Fruit fly (Drosophila melanogaster) whole organism, embryonic: ENCODE data around the gene CG5160.

ENCODE experiments used
- ATbp ChIP-seq: fragments of 200-800 bp; sonication (Bioruptor generic); optimal IDR thresholded peaks from 2 replicates; lab custom pipeline; 2017; ENCODE audit warnings: missing biosample characterization, mild to moderate bottlenecking, missing genetic modification characterization, missing genetic modification reagents
- Ada2b ChIP-seq: fragments of 200-800 bp; sonication (Bioruptor generic); IDR thresholded peaks from 2 replicates; pipeline ENCODE4 v1.3.6; 2022; ENCODE audit warnings: missing biosample characterization, missing genetic modification characterization
- Asciz ChIP-seq: fragments of 200-800 bp; sonication (Bioruptor generic); optimal IDR thresholded peaks from 2 replicates; lab custom pipeline; 2017; ENCODE audit warnings: missing biosample characterization, mild to moderate bottlenecking, missing genetic modification characterization, missing genetic modification reagents
- Awh ChIP-seq: fragments of 200-800 bp; sonication (Bioruptor generic); IDR thresholded peaks from 2 replicates; pipeline ENCODE4, ENCODE4 v1.3.6; 2022; ENCODE audit warnings: missing biosample characterization, missing genetic modification characterization
- Bgb ChIP-seq: fragments of 200-800 bp; sonication (Bioruptor generic); IDR thresholded peaks from 2 replicates; pipeline ENCODE4 v1.3.6; 2022; ENCODE audit warnings: missing biosample characterization, missing genetic modification characterization; ENCODE audit not compliant: partially characterized antibody
- CG10267 ChIP-seq: fragments of 200-800 bp; sonication (Bioruptor generic); optimal IDR thresholded peaks from 2 replicates; lab custom pipeline; 2018; ENCODE audit warnings: missing biosample characterization, mild to moderate bottlenecking, missing genetic modification characterization, moderate library complexity
- CG10431 ChIP-seq: fragments of 200-800 bp; sonication (Bioruptor generic); optimal IDR thresholded peaks from 3 replicates; lab custom pipeline; 2018; ENCODE audit warnings: missing biosample characterization, mild to moderate bottlenecking, missing genetic modification characterization
- CG11247 ChIP-seq: fragments of 200-800 bp; sonication (Bioruptor generic); IDR thresholded peaks from 2 replicates; pipeline ENCODE4 v1.3.6; 2022; ENCODE audit warnings: missing biosample characterization, missing genetic modification characterization
- CG11695 ChIP-seq: fragments of 200-800 bp; sonication (Bioruptor generic); IDR thresholded peaks from 3 replicates; pipeline ENCODE4 v1.3.6; 2022; ENCODE audit warnings: missing biosample characterization, missing genetic modification characterization
- CG12155 ChIP-seq: fragments of 200-800 bp; sonication (Bioruptor generic); optimal IDR thresholded peaks from 3 replicates; lab custom pipeline; 2016; ENCODE audit warnings: missing biosample characterization, missing genetic modification characterization
- CG15011 ChIP-seq: fragments of 200-800 bp; sonication (Bioruptor generic); optimal IDR thresholded peaks from 3 replicates; lab custom pipeline; 2018; ENCODE audit warnings: missing biosample characterization, mild to moderate bottlenecking, missing genetic modification characterization
- CG1603 ChIP-seq: fragments of 200-800 bp; sonication (Bioruptor generic); optimal IDR thresholded peaks from 2 replicates; lab custom pipeline; 2019; ENCODE audit warnings: missing biosample characterization, mild to moderate bottlenecking, missing genetic modification characterization, moderate library complexity
- CG17328 ChIP-seq: fragments of 200-800 bp; sonication (Bioruptor generic); IDR thresholded peaks from 2 replicates; pipeline ENCODE4 v1.3.6; 2022; ENCODE audit warnings: missing biosample characterization, missing genetic modification characterization
- CG2875 ChIP-seq: fragments of 200-800 bp; sonication (Bioruptor generic); optimal IDR thresholded peaks from 2 replicates; lab custom pipeline; 2017; ENCODE audit warnings: missing biosample characterization, mild to moderate bottlenecking, missing genetic modification characterization, missing genetic modification reagents
- CG42726 ChIP-seq: fragments of 200-800 bp; sonication (Bioruptor generic); IDR thresholded peaks from 2 replicates; pipeline ENCODE4 v1.3.6; 2022; ENCODE audit warnings: missing biosample characterization, missing genetic modification characterization; ENCODE audit not compliant: partially characterized antibody
- CG43689 ChIP-seq: fragments of 200-800 bp; sonication (Bioruptor generic); IDR thresholded peaks from 2 replicates; pipeline ENCODE4 v1.3.6; 2022; ENCODE audit warnings: missing biosample characterization, missing genetic modification characterization
- CG4404 ChIP-seq: fragments of 200-800 bp; sonication (Bioruptor generic); IDR thresholded peaks from 2 replicates; pipeline ENCODE4 v1.3.6; 2022; ENCODE audit warnings: missing biosample characterization, missing genetic modification characterization
- CG4617 ChIP-seq: fragments of 200-800 bp; sonication (Bioruptor generic); optimal IDR thresholded peaks from 3 replicates; lab custom pipeline; 2016; ENCODE audit warnings: missing biosample characterization, missing genetic modification characterization, borderline replicate concordance
- CG5180 ChIP-seq: fragments of 200-800 bp; sonication (Bioruptor generic); optimal IDR thresholded peaks from 3 replicates; lab custom pipeline; 2017; ENCODE audit warnings: missing biosample characterization, missing genetic modification characterization, mild to moderate bottlenecking, moderate library complexity, missing genetic modification reagents
- CG6813 ChIP-seq: fragments of 200-800 bp; sonication (Bioruptor generic); optimal IDR thresholded peaks from 2 replicates; lab custom pipeline; 2017; ENCODE audit warnings: missing biosample characterization, missing genetic modification characterization, mild to moderate bottlenecking, moderate library complexity, missing genetic modification reagents
- CG7271 ChIP-seq: fragments of 200-800 bp; sonication (Bioruptor generic); optimal IDR thresholded peaks from 2 replicates; lab custom pipeline; 2018; ENCODE audit warnings: missing biosample characterization, mild to moderate bottlenecking, missing genetic modification characterization, moderate library complexity
- CG7963 ChIP-seq: fragments of 200-800 bp; sonication (Bioruptor generic); IDR thresholded peaks from 3 replicates; pipeline ENCODE4 v1.3.6; 2022; ENCODE audit warnings: missing biosample characterization, missing genetic modification characterization; ENCODE audit not compliant: partially characterized antibody
- CG9437 ChIP-seq: fragments of 200-800 bp; sonication (Bioruptor generic); optimal IDR thresholded peaks from 2 replicates; lab custom pipeline; 2018; ENCODE audit warnings: missing biosample characterization, mild to moderate bottlenecking, missing genetic modification characterization
- CHES-1-like ChIP-seq: fragments of 200-800 bp; sonication (Bioruptor generic); optimal IDR thresholded peaks from 2 replicates; lab custom pipeline; 2016; ENCODE audit warnings: missing biosample characterization, missing genetic modification characterization
- Dbx ChIP-seq: fragments of 200-800 bp; sonication (Bioruptor generic); IDR thresholded peaks from 3 replicates; pipeline ENCODE4 v1.3.6; 2022; ENCODE audit warnings: missing biosample characterization, missing genetic modification characterization
- Doc2 ChIP-seq: fragments of 200-800 bp; sonication (Bioruptor generic); IDR thresholded peaks from 2 replicates; pipeline ENCODE4 v1.3.6; 2022; ENCODE audit warnings: missing biosample characterization, missing genetic modification characterization
- Fer1 ChIP-seq: fragments of 200-800 bp; sonication (Bioruptor generic); optimal IDR thresholded peaks from 2 replicates; lab custom pipeline; 2017; ENCODE audit warnings: missing biosample characterization, mild to moderate bottlenecking, missing genetic modification characterization
- Gug ChIP-seq: fragments of 200-800 bp; sonication (Bioruptor generic); IDR thresholded peaks from 4 replicates; pipeline ENCODE4 v1.3.6; 2022; ENCODE audit warnings: missing biosample characterization, missing genetic modification characterization
- HLH3B ChIP-seq: fragments of 200-800 bp; sonication (Bioruptor generic); IDR thresholded peaks from 2 replicates; pipeline ENCODE4 v1.3.6; 2022; ENCODE audit warnings: missing biosample characterization, missing genetic modification characterization
- HLH4C ChIP-seq: fragments of 200-800 bp; sonication (Bioruptor generic); IDR thresholded peaks from 3 replicates; pipeline ENCODE4 v1.3.6; 2022; ENCODE audit warnings: missing biosample characterization, missing genetic modification characterization; ENCODE audit not compliant: partially characterized antibody
- Hsf ChIP-seq: fragments of 200-800 bp; sonication (Bioruptor generic); optimal IDR thresholded peaks from 3 replicates; lab custom pipeline; 2016; ENCODE audit warnings: missing biosample characterization, missing genetic modification characterization
- Meics ChIP-seq: fragments of 200-800 bp; sonication (Bioruptor generic); optimal IDR thresholded peaks from 2 replicates; lab custom pipeline; 2017; ENCODE audit warnings: missing biosample characterization, mild to moderate bottlenecking, missing genetic modification characterization
- Myb ChIP-seq: fragments of 200-800 bp; sonication (Bioruptor generic); optimal IDR thresholded peaks from 2 replicates; lab custom pipeline; 2016; ENCODE audit warnings: missing biosample characterization, missing genetic modification characterization
- NC2β ChIP-seq: fragments of 200-800 bp; sonication (Bioruptor generic); optimal IDR thresholded peaks from 2 replicates; lab custom pipeline; 2016; ENCODE audit warnings: missing biosample characterization, missing genetic modification characterization
- YL-1 ChIP-seq: fragments of 200-800 bp; sonication (Bioruptor generic); optimal IDR thresholded peaks from 3 replicates; lab custom pipeline; 2017; ENCODE audit warnings: missing biosample characterization, mild to moderate bottlenecking, missing genetic modification characterization
- aop ChIP-seq: fragments of 200-800 bp; sonication (Bioruptor generic); IDR thresholded peaks from 2 replicates; pipeline ENCODE4 v1.3.6; 2022; ENCODE audit warnings: missing biosample characterization, missing genetic modification characterization
- bcd ChIP-seq: fragments of 200-800 bp; sonication (Bioruptor generic); optimal IDR thresholded peaks from 2 replicates; lab custom pipeline; 2017; ENCODE audit warnings: missing biosample characterization, mild to moderate bottlenecking, missing genetic modification characterization
- bowl ChIP-seq: fragments of 200-800 bp; sonication (Bioruptor generic); IDR thresholded peaks from 2 replicates; pipeline ENCODE4 v1.3.6; 2022; ENCODE audit warnings: missing biosample characterization, missing genetic modification characterization
- cwo ChIP-seq: fragments of 200-800 bp; sonication (Bioruptor generic); optimal IDR thresholded peaks from 3 replicates; lab custom pipeline; 2017; ENCODE audit warnings: missing biosample characterization, missing genetic modification characterization, mild to moderate bottlenecking, moderate library complexity, missing genetic modification reagents
- dm ChIP-seq: fragments of 200-800 bp; sonication (Bioruptor generic); optimal IDR thresholded peaks from 3 replicates; lab custom pipeline; 2016; ENCODE audit warnings: missing biosample characterization, missing genetic modification characterization
- gsb ChIP-seq: fragments of 200-800 bp; sonication (Bioruptor generic); IDR thresholded peaks from 2 replicates; pipeline ENCODE4 v1.3.6; 2022; ENCODE audit warnings: missing biosample characterization, missing genetic modification characterization
- her ChIP-seq: fragments of 200-800 bp; sonication (Bioruptor generic); optimal IDR thresholded peaks from 2 replicates; lab custom pipeline; 2016; ENCODE audit warnings: missing biosample characterization, missing genetic modification characterization
- ind ChIP-seq: fragments of 200-800 bp; sonication (Bioruptor generic); optimal IDR thresholded peaks from 3 replicates; lab custom pipeline; 2016; ENCODE audit warnings: missing biosample characterization, missing genetic modification characterization
- lilli ChIP-seq: fragments of 200-800 bp; sonication (Bioruptor generic); optimal IDR thresholded peaks from 3 replicates; lab custom pipeline; 2016; ENCODE audit warnings: missing biosample characterization, missing genetic modification characterization
- onecut ChIP-seq: fragments of 200-800 bp; sonication (Bioruptor generic); IDR thresholded peaks from 2 replicates; pipeline ENCODE4 v1.3.6; 2022; ENCODE audit warnings: missing biosample characterization, missing genetic modification characterization
- pita ChIP-seq: fragments of 200-800 bp; sonication (Bioruptor generic); optimal IDR thresholded peaks from 2 replicates; lab custom pipeline; 2017; ENCODE audit warnings: missing biosample characterization, mild to moderate bottlenecking, missing genetic modification characterization
- ranshi ChIP-seq: fragments of 200-800 bp; sonication (Bioruptor generic); IDR thresholded peaks from 2 replicates; pipeline ENCODE4 v1.3.6; 2022; ENCODE audit warnings: missing biosample characterization, missing genetic modification characterization
- repo ChIP-seq: fragments of 200-800 bp; sonication (Bioruptor generic); optimal IDR thresholded peaks from 2 replicates; lab custom pipeline; 2016; ENCODE audit warnings: missing biosample characterization, missing genetic modification characterization
- ro ChIP-seq: fragments of 200-800 bp; sonication (Bioruptor generic); IDR thresholded peaks from 2 replicates; pipeline ENCODE4 v1.3.6; 2022; ENCODE audit warnings: missing biosample characterization, missing genetic modification characterization
- run ChIP-seq: fragments of 200-800 bp; sonication (Bioruptor generic); optimal IDR thresholded peaks from 3 replicates; lab custom pipeline; 2018; ENCODE audit warnings: missing biosample characterization, mild to moderate bottlenecking, missing genetic modification characterization
- sd ChIP-seq: fragments of 200-800 bp; sonication (Bioruptor generic); optimal IDR thresholded peaks from 3 replicates; lab custom pipeline; 2018; ENCODE audit warnings: missing biosample characterization, mild to moderate bottlenecking, missing genetic modification characterization, moderate library complexity
- so ChIP-seq: fragments of 200-800 bp; sonication (Bioruptor generic); IDR thresholded peaks from 3 replicates; pipeline ENCODE4 v1.3.6; 2022; ENCODE audit warnings: missing biosample characterization, missing genetic modification characterization

CG5160 gene

dm6 chr2L:7376157-7376556, 22.4 kb downstream of the CG5160 start (continued):
- TF ChIP-seq Asciz = no peak
- TF ChIP-seq CG42726 (GFP tag; lab: Robert Waterston, UW) = no peak
- TF ChIP-seq Ada2b = no peak
- TF ChIP-seq CG10431 (GFP tag; lab: Kevin White, UChicago) = no peak
- TF ChIP-seq CG7963 (GFP tag; lab: Robert Waterston, UW) = no peak
- no peak for TF ChIP-seq her (GFP tag; lab: Kevin White, UChicago)
- no peak for TF ChIP-seq gsb (GFP tag; lab: Robert Waterston, UW)
- peak; percentile 46; the same call in 1 of the 2 replicates for TF ChIP-seq ranshi (GFP tag; lab: Robert Waterston, UW)
- TF ChIP-seq NC2β (GFP tag; lab: Kevin White, UChicago) = no peak
- no peak for TF ChIP-seq CG6813 (GFP tag; lab: Kevin White, UChicago)
- no peak for TF ChIP-seq YL-1 (GFP tag; lab: Kevin White, UChicago)
- no peak for TF ChIP-seq CG5180
- TF ChIP-seq Dbx = no peak
- no peak for TF ChIP-seq lilli
- TF ChIP-seq CG12155 (GFP tag; lab: Kevin White, UChicago) = no peak
- TF ChIP-seq sd (tag; lab: Kevin White, UChicago) = no peak
- TF ChIP-seq CG2875 (GFP tag; lab: Kevin White, UChicago) = no peak
- no peak for TF ChIP-seq Fer1 (GFP tag; lab: Kevin White, UChicago)
- no peak for TF ChIP-seq Meics (GFP tag; lab: Kevin White, UChicago)
- no peak for TF ChIP-seq Myb
- no peak for TF ChIP-seq dm (GFP tag; lab: Kevin White, UChicago)
- TF ChIP-seq run (tag; lab: Kevin White, UChicago) = peak; percentile 40
- TF ChIP-seq Gug = no peak
- peak; percentile 23 for TF ChIP-seq ind (GFP tag; lab: Kevin White, UChicago)
- TF ChIP-seq CG4404 (GFP tag; lab: Robert Waterston, UW) = no peak; the same call in 1 of the 2 replicates
- TF ChIP-seq CHES-1-like = no peak
- TF ChIP-seq CG43689 (GFP tag; lab: Robert Waterston, UW) = no peak
- no peak for TF ChIP-seq CG1603 (tag; lab: Kevin White, UChicago)
- no peak for TF ChIP-seq CG9437 (GFP tag; lab: Kevin White, UChicago)
- TF ChIP-seq CG4617 (GFP tag; lab: Kevin White, UChicago) = no peak
- no peak for TF ChIP-seq ATbp (GFP tag; lab: Kevin White, UChicago)
- no peak for TF ChIP-seq Hsf (GFP tag; lab: Kevin White, UChicago)
- TF ChIP-seq CG17328 (GFP tag; lab: Robert Waterston, UW) = peak; percentile 51
- TF ChIP-seq CG11695 (GFP tag; lab: Robert Waterston, UW) = no peak
- TF ChIP-seq Bgb = no peak
- no peak for TF ChIP-seq repo
- no peak for TF ChIP-seq bcd (GFP tag; lab: Kevin White, UChicago)
- no peak for TF ChIP-seq aop (GFP tag; lab: Robert Waterston, UW)
- no peak for TF ChIP-seq CG15011 (GFP tag; lab: Kevin White, UChicago)
- no peak for TF ChIP-seq bowl (GFP tag; lab: Robert Waterston, UW)
- TF ChIP-seq HLH3B = peak; percentile 75
- no peak for TF ChIP-seq CG10267 (tag; lab: Kevin White, UChicago)
- no peak for TF ChIP-seq CG7271 (tag; lab: Kevin White, UChicago)
- TF ChIP-seq onecut (GFP tag; lab: Robert Waterston, UW) = 0 out of 2 replicates have a peak, but pooled peaks have one; percentile 15
- no peak for TF ChIP-seq HLH4C
- no peak for TF ChIP-seq CG11247 (GFP tag; lab: Robert Waterston, UW)
- peak; percentile 43; the same call in 1 of the 2 replicates for TF ChIP-seq Awh (GFP tag; lab: Robert Waterston, UW)
- TF ChIP-seq cwo (GFP tag; lab: Kevin White, UChicago) = no peak
- TF ChIP-seq Doc2 (GFP tag; lab: Robert Waterston, UW) = no peak
- no peak for TF ChIP-seq pita (GFP tag; lab: Kevin White, UChicago)
- TF ChIP-seq ro (GFP tag; lab: Robert Waterston, UW) = no peak
- peak; percentile 48; the same call in 2 of the 3 replicates for TF ChIP-seq so (GFP tag; lab: Robert Waterston, UW)
